Fruit fly (Drosophila melanogaster) whole organism, embryonic: ENCODE results near the gene CG32631.

ENCODE experiments used
- Antp ChIP-seq: fragments of 200-800 bp; sonication (Bioruptor generic); optimal IDR thresholded peaks from 3 replicates; lab custom pipeline; 2016; ENCODE audit warnings: missing biosample characterization, missing genetic modification characterization
- B-H2 ChIP-seq: fragments of 200-800 bp; sonication (Bioruptor generic); optimal IDR thresholded peaks from 2 replicates; lab custom pipeline; 2018; ENCODE audit warnings: missing biosample characterization, mild to moderate bottlenecking, missing genetic modification characterization
- CG10147 ChIP-seq: fragments of 200-800 bp; sonication (Bioruptor generic); optimal IDR thresholded peaks from 2 replicates; lab custom pipeline; 2019; ENCODE audit warnings: missing biosample characterization, mild to moderate bottlenecking, missing genetic modification characterization, moderate library complexity
- CG11247 ChIP-seq: fragments of 200-800 bp; sonication (Bioruptor generic); IDR thresholded peaks from 2 replicates; pipeline ENCODE4 v1.3.6; 2022; ENCODE audit warnings: missing biosample characterization, missing genetic modification characterization
- CG11723 ChIP-seq: fragments of 200-800 bp; sonication (Bioruptor generic); optimal IDR thresholded peaks from 2 replicates; lab custom pipeline; 2017; ENCODE audit warnings: missing biosample characterization, mild to moderate bottlenecking, missing genetic modification characterization
- CG12219 ChIP-seq: fragments of 200-800 bp; sonication (Bioruptor generic); optimal IDR thresholded peaks from 3 replicates; lab custom pipeline; 2018; ENCODE audit warnings: missing biosample characterization, mild to moderate bottlenecking, missing genetic modification characterization
- CG12744 ChIP-seq: fragments of 200-800 bp; sonication (Bioruptor generic); optimal IDR thresholded peaks from 2 replicates; lab custom pipeline; 2016; ENCODE audit warnings: missing biosample characterization, missing genetic modification characterization
- CG13287 ChIP-seq: fragments of 200-800 bp; sonication (Bioruptor generic); IDR thresholded peaks from 2 replicates; pipeline ENCODE4 v1.3.6; 2022; ENCODE audit warnings: missing biosample characterization, missing genetic modification characterization; ENCODE audit not compliant: partially characterized antibody
- CG18619 ChIP-seq: fragments of 200-800 bp; sonication (Bioruptor generic); optimal IDR thresholded peaks from 3 replicates; lab custom pipeline; 2017; ENCODE audit warnings: missing biosample characterization, mild to moderate bottlenecking, missing genetic modification characterization
- CG2875 ChIP-seq: fragments of 200-800 bp; sonication (Bioruptor generic); optimal IDR thresholded peaks from 2 replicates; lab custom pipeline; 2017; ENCODE audit warnings: missing biosample characterization, mild to moderate bottlenecking, missing genetic modification characterization, missing genetic modification reagents
- CG3163 ChIP-seq: fragments of 200-800 bp; sonication (Bioruptor generic); optimal IDR thresholded peaks from 3 replicates; lab custom pipeline; 2016; ENCODE audit warnings: missing biosample characterization, missing genetic modification characterization
- CG33557 ChIP-seq: fragments of 200-800 bp; sonication (Bioruptor generic); optimal IDR thresholded peaks from 2 replicates; lab custom pipeline; 2019; ENCODE audit warnings: missing biosample characterization, mild to moderate bottlenecking, missing genetic modification characterization, moderate library complexity
- CG4404 ChIP-seq: fragments of 200-800 bp; sonication (Bioruptor generic); IDR thresholded peaks from 2 replicates; pipeline ENCODE4 v1.3.6; 2022; ENCODE audit warnings: missing biosample characterization, missing genetic modification characterization
- CG6254 ChIP-seq: fragments of 200-800 bp; sonication (Bioruptor generic); optimal IDR thresholded peaks from 3 replicates; lab custom pipeline; 2017; ENCODE audit warnings: mild to moderate bottlenecking, missing biosample characterization, missing genetic modification reagents, missing genetic modification characterization
- CG6854 ChIP-seq: fragments of 200-800 bp; sonication (Bioruptor generic); optimal IDR thresholded peaks from 3 replicates; lab custom pipeline; 2017; ENCODE audit warnings: missing biosample characterization, mild to moderate bottlenecking, missing genetic modification characterization
- CG7357 ChIP-seq: fragments of 200-800 bp; sonication (Bioruptor generic); IDR thresholded peaks from 3 replicates; pipeline ENCODE4 v1.3.6; 2022; ENCODE audit warnings: missing biosample characterization, missing genetic modification characterization
- CG7745 ChIP-seq: fragments of 200-800 bp; sonication (Bioruptor generic); optimal IDR thresholded peaks from 2 replicates; lab custom pipeline; 2018; ENCODE audit warnings: missing biosample characterization, mild to moderate bottlenecking, missing genetic modification characterization, moderate library complexity
- D19A ChIP-seq: fragments of 200-800 bp; optimal IDR thresholded peaks from 3 replicates; lab custom pipeline; 2019; ENCODE audit warnings: missing biosample characterization, mild to moderate bottlenecking, missing genetic modification characterization, moderate library complexity
- Dll ChIP-seq: fragments of 200-800 bp; sonication (Bioruptor generic); IDR thresholded peaks from 4 replicates; pipeline ENCODE4 v1.3.6; 2022; ENCODE audit warnings: missing biosample characterization, missing genetic modification characterization; ENCODE audit not compliant: partially characterized antibody
- HLH54F ChIP-seq: fragments of 200-800 bp; sonication (Bioruptor generic); optimal IDR thresholded peaks from 3 replicates; lab custom pipeline; 2016; ENCODE audit warnings: missing biosample characterization, missing genetic modification characterization
- Kr ChIP-seq: fragments of 200-800 bp; sonication (Bioruptor generic); optimal IDR thresholded peaks from 2 replicates; lab custom pipeline; 2017; ENCODE audit warnings: missing biosample characterization, mild to moderate bottlenecking, missing genetic modification characterization
- Mad ChIP-seq: fragments of 200-800 bp; sonication (Bioruptor generic); optimal IDR thresholded peaks from 2 replicates; lab custom pipeline; 2016; ENCODE audit warnings: missing biosample characterization, missing genetic modification characterization
- NC2β ChIP-seq: fragments of 200-800 bp; sonication (Bioruptor generic); optimal IDR thresholded peaks from 2 replicates; lab custom pipeline; 2016; ENCODE audit warnings: missing biosample characterization, missing genetic modification characterization
- NK7.1 ChIP-seq: fragments of 200-800 bp; sonication (Bioruptor generic); optimal IDR thresholded peaks from 3 replicates; lab custom pipeline; 2016; ENCODE audit warnings: missing biosample characterization, missing genetic modification characterization
- NfI ChIP-seq: fragments of 200-800 bp; sonication (Bioruptor generic); optimal IDR thresholded peaks from 3 replicates; lab custom pipeline; 2018; ENCODE audit warnings: missing biosample characterization, mild to moderate bottlenecking, missing genetic modification characterization, moderate library complexity
- Oaz ChIP-seq: fragments of 200-800 bp; sonication (Bioruptor generic); IDR thresholded peaks from 2 replicates; pipeline ENCODE4 v1.3.6; 2022; ENCODE audit warnings: missing biosample characterization, missing genetic modification characterization
- Poxn ChIP-seq: fragments of 200-800 bp; sonication (Bioruptor generic); IDR thresholded peaks from 2 replicates; pipeline ENCODE4 v1.3.6; 2022; ENCODE audit warnings: missing biosample characterization, missing genetic modification characterization
- Sin3A ChIP-seq: fragments of >200 bp; optimal IDR thresholded peaks from 2 replicates; lab custom pipeline; 2018
- Trl ChIP-seq, 3 experiments: fragments of >200 bp in 2 of 3; fragments of 200-800 bp in 1 of 3; sonication (Bioruptor generic) in 1 of 3; optimal IDR thresholded peaks; 2 replicates in 1 of 3; 3 replicates in 2 of 3; lab custom pipeline; 2016 to 2017; ENCODE audit warnings: missing biosample characterization in 1 of 3, missing genetic modification characterization in 1 of 3
- bowl ChIP-seq: fragments of 200-800 bp; sonication (Bioruptor generic); IDR thresholded peaks from 2 replicates; pipeline ENCODE4 v1.3.6; 2022; ENCODE audit warnings: missing biosample characterization, missing genetic modification characterization
- chm ChIP-seq: fragments of 200-800 bp; sonication (Bioruptor generic); IDR thresholded peaks from 2 replicates; pipeline ENCODE4 v1.3.6; 2022; ENCODE audit warnings: missing biosample characterization, missing genetic modification characterization
- ci ChIP-seq: fragments of 200-800 bp; sonication (Bioruptor generic); IDR thresholded peaks from 3 replicates; pipeline ENCODE4 v1.3.6; 2022; ENCODE audit warnings: missing biosample characterization, missing genetic modification characterization
- crp ChIP-seq, 2 experiments: fragments of 200-800 bp; sonication (Bioruptor generic); optimal IDR thresholded peaks; 2 replicates in 1 of 2; 3 replicates in 1 of 2; lab custom pipeline; 2017; ENCODE audit warnings: missing biosample characterization in 2 of 2, missing genetic modification characterization in 2 of 2, mild to moderate bottlenecking in 1 of 2, moderate library complexity in 1 of 2
- eyg ChIP-seq: fragments of 200-800 bp; sonication (Bioruptor generic); optimal IDR thresholded peaks from 3 replicates; lab custom pipeline; 2016; ENCODE audit warnings: missing biosample characterization, missing genetic modification characterization
- fd3F ChIP-seq: fragments of 200-800 bp; sonication (Bioruptor generic); optimal IDR thresholded peaks from 2 replicates; lab custom pipeline; 2018; ENCODE audit warnings: missing biosample characterization, mild to moderate bottlenecking, missing genetic modification characterization, moderate library complexity
- fu2 ChIP-seq: fragments of 200-800 bp; sonication (Bioruptor generic); optimal IDR thresholded peaks from 2 replicates; lab custom pipeline; 2016; ENCODE audit warnings: missing biosample characterization, missing genetic modification characterization
- gce ChIP-seq: fragments of 200-800 bp; sonication (Bioruptor generic); IDR thresholded peaks from 3 replicates; pipeline ENCODE4 v1.3.6; 2022; ENCODE audit warnings: missing biosample characterization, missing genetic modification characterization
- insv ChIP-seq, 2 experiments: fragments of 200-800 bp; sonication (Bioruptor generic); optimal IDR thresholded peaks; 3 replicates each; lab custom pipeline; 2016 to 2018; ENCODE audit warnings: missing biosample characterization in 2 of 2, missing genetic modification characterization in 2 of 2
- klu ChIP-seq: fragments of 200-800 bp; sonication (Bioruptor generic); IDR thresholded peaks from 2 replicates; pipeline ENCODE4 v1.3.6; 2022; ENCODE audit warnings: missing biosample characterization, missing genetic modification characterization
- lov ChIP-seq, 2 experiments: fragments of 200-800 bp in 1 of 2; fragments of >200 bp in 1 of 2; sonication (Bioruptor generic) in 1 of 2; IDR thresholded peaks in 1 of 2; optimal IDR thresholded peaks in 1 of 2; 2 replicates in 1 of 2; 3 replicates in 1 of 2; pipeline versions ENCODE4 v1.3.6 to Lab custom; 2017 to 2022; ENCODE audit warnings: missing biosample characterization in 1 of 2, missing genetic modification characterization in 1 of 2
- luna ChIP-seq: fragments of 200-800 bp; sonication (Bioruptor generic); optimal IDR thresholded peaks from 2 replicates; lab custom pipeline; 2016; ENCODE audit warnings: missing biosample characterization, missing genetic modification characterization
- mirr ChIP-seq: fragments of 200-800 bp; sonication (Bioruptor generic); optimal IDR thresholded peaks from 3 replicates; lab custom pipeline; 2018; ENCODE audit warnings: missing biosample characterization, mild to moderate bottlenecking, missing genetic modification characterization
- nau ChIP-seq: fragments of 200-800 bp; sonication (Bioruptor generic); optimal IDR thresholded peaks from 3 replicates; lab custom pipeline; 2017; ENCODE audit warnings: missing biosample characterization, mild to moderate bottlenecking, missing genetic modification characterization, missing genetic modification reagents
- ranshi ChIP-seq: fragments of 200-800 bp; sonication (Bioruptor generic); IDR thresholded peaks from 2 replicates; pipeline ENCODE4 v1.3.6; 2022; ENCODE audit warnings: missing biosample characterization, missing genetic modification characterization
- sens ChIP-seq: fragments of 200-800 bp; sonication (Bioruptor generic); peaks from one replicate; lab custom pipeline; 2016; ENCODE audit warnings: missing biosample characterization, missing genetic modification characterization
- tap ChIP-seq: fragments of 200-800 bp; optimal IDR thresholded peaks from 3 replicates; lab custom pipeline; 2019; ENCODE audit warnings: missing biosample characterization, mild to moderate bottlenecking, missing genetic modification characterization, moderate library complexity
- tio ChIP-seq: fragments of 200-800 bp; sonication (Bioruptor generic); optimal IDR thresholded peaks from 2 replicates; lab custom pipeline; 2017; ENCODE audit warnings: missing biosample characterization, missing genetic modification characterization, inconsistent platforms
- wor ChIP-seq: fragments of 200-800 bp; sonication (Bioruptor generic); IDR thresholded peaks from 2 replicates; pipeline ENCODE4 v1.3.6; 2022; ENCODE audit warnings: missing biosample characterization, missing genetic modification characterization

Gene CG32631

dm6 chrX:13563483-13564443, 7.5 kb downstream of the CG32631 start, which contains the start of the genes CG46311 and Tpst (continued):
- TF ChIP-seq lov (optimal IDR thresholded peaks at IDR 0.05; lab: Kevin White, UChicago) (no peak), lov (GFP tag; IDR thresholded peaks at IDR 0.05; lab: Robert Waterston, UW) (peak; percentile 62; the same call in 1 of the 3 replicates), bowl (GFP tag; lab: Robert Waterston, UW) (no peak), CG12219 (no peak), Dll (0 out of 4 replicates have a peak, but pooled peaks have one; percentile 41), CG10147 (no peak), CG33557 (GFP tag; lab: Kevin White, UChicago) (peak; percentile 4), CG6254 (no peak), D19A (tag; lab: Kevin White, UChicago) (no peak), fd3F (GFP tag; lab: Kevin White, UChicago) (peak; percentile 29), NC2β (GFP tag; lab: Kevin White, UChicago) (peak; percentile 72), Poxn (GFP tag; lab: Robert Waterston, UW) (no peak), tap (no peak), eyg (GFP tag; lab: Kevin White, UChicago) (no peak), CG12744 (peak; percentile 43), CG6854 (no peak), luna (GFP tag; lab: Kevin White, UChicago) (no peak), CG4404 (GFP tag; lab: Robert Waterston, UW) (peak; percentile 36; the same call in 1 of the 2 replicates), CG2875 (GFP tag; lab: Kevin White, UChicago) (peak; percentile 6), NK7.1 (GFP tag; lab: Kevin White, UChicago) (peak; percentile 39), ranshi (no peak), Trl (optimal IDR thresholded peaks at IDR 0.05; lab: Kevin White, UChicago) (no peak), Trl (GFP tag; optimal IDR thresholded peaks at IDR 0.05; lab: Kevin White, UChicago) (peak; percentile 72), B-H2 (peak; percentile 37), CG11247 (peak; percentile 84), klu (GFP tag; lab: Robert Waterston, UW) (no peak), Oaz (no peak), insv (GFP tag; optimal IDR thresholded peaks at IDR 0.05; lab: Kevin White, UChicago) (peak in 1 of 2 experiments; percentile 20), gce (peak; percentile 47; the same call in 1 of the 3 replicates), NfI (peak; percentile 59), HLH54F (GFP tag; lab: Kevin White, UChicago) (no peak), mirr (GFP tag; lab: Kevin White, UChicago) (peak; percentile 12), Sin3A (lab: Kevin White, UChicago) (peak; percentile 61), CG7357 (no peak), crp (GFP tag; optimal IDR thresholded peaks at IDR 0.05; lab: Kevin White, UChicago) (peak in 1 of 2 experiments; percentile 50), chm (peak; percentile 56; the same call in 1 of the 2 replicates), CG18619 (GFP tag; lab: Kevin White, UChicago) (peak; percentile 13), Antp (GFP tag; lab: Kevin White, UChicago) (peak; percentile 71), ci (GFP tag; lab: Robert Waterston, UW) (peak; percentile 75), nau (GFP tag; lab: Kevin White, UChicago) (no peak), Kr (no peak), Mad (GFP tag; lab: Kevin White, UChicago) (peak; percentile 35), fu2 (GFP tag; lab: Kevin White, UChicago) (peak; percentile 11), CG13287 (GFP tag; lab: Robert Waterston, UW) (peak; percentile 51), sens (peak; percentile 74), CG3163 (GFP tag; lab: Kevin White, UChicago) (peak; percentile 20), wor (peak; percentile 31; the same call in 1 of the 2 replicates), CG7745 (tag; lab: Kevin White, UChicago) (no peak), CG11723 (no peak), tio (GFP tag; lab: Kevin White, UChicago) (peak; percentile 21)
